Fruit fly (Drosophila melanogaster) whole organism, embryonic: ENCODE results near the gene Hrd3.

Source experiments
- ATbp ChIP-seq: fragments of 200-800 bp; sonication (Bioruptor generic); optimal IDR thresholded peaks from 2 replicates; lab custom pipeline; 2017; ENCODE audit warnings: missing biosample characterization, mild to moderate bottlenecking, missing genetic modification characterization, missing genetic modification reagents
- C15 ChIP-seq: fragments of 200-800 bp; sonication (Bioruptor generic); IDR thresholded peaks from 3 replicates; pipeline ENCODE4 v1.3.6; 2022; ENCODE audit warnings: missing biosample characterization, missing genetic modification characterization
- CG10979 ChIP-seq: fragments of 200-800 bp; sonication (Bioruptor generic); optimal IDR thresholded peaks from 2 replicates; lab custom pipeline; 2018; ENCODE audit warnings: missing biosample characterization, mild to moderate bottlenecking, missing genetic modification characterization, moderate library complexity
- CG12155 ChIP-seq: fragments of 200-800 bp; sonication (Bioruptor generic); optimal IDR thresholded peaks from 3 replicates; lab custom pipeline; 2016; ENCODE audit warnings: missing biosample characterization, missing genetic modification characterization
- CG13296 ChIP-seq: fragments of 200-800 bp; sonication (Bioruptor generic); optimal IDR thresholded peaks from 3 replicates; lab custom pipeline; 2018; ENCODE audit warnings: missing biosample characterization, mild to moderate bottlenecking, missing genetic modification characterization
- CG15479 ChIP-seq: fragments of 200-800 bp; sonication (Bioruptor generic); optimal IDR thresholded peaks from 3 replicates; lab custom pipeline; 2019; ENCODE audit warnings: missing biosample characterization, mild to moderate bottlenecking, missing genetic modification characterization, moderate library complexity
- CG15514 ChIP-seq: fragments of 200-800 bp; sonication (Bioruptor generic); optimal IDR thresholded peaks from 3 replicates; lab custom pipeline; 2017; ENCODE audit warnings: missing biosample characterization, missing genetic modification characterization, mild to moderate bottlenecking, moderate library complexity, missing genetic modification reagents
- CG15601 ChIP-seq: fragments of 200-800 bp; sonication (Bioruptor generic); optimal IDR thresholded peaks from 3 replicates; lab custom pipeline; 2019; ENCODE audit warnings: missing biosample characterization, mild to moderate bottlenecking, missing genetic modification characterization, moderate library complexity
- CG17802 ChIP-seq: fragments of 200-800 bp; sonication (Bioruptor generic); optimal IDR thresholded peaks from 2 replicates; lab custom pipeline; 2018; ENCODE audit warnings: missing biosample characterization, mild to moderate bottlenecking, missing genetic modification characterization, moderate library complexity
- CG18764 ChIP-seq: fragments of 200-800 bp; sonication (Bioruptor generic); optimal IDR thresholded peaks from 3 replicates; lab custom pipeline; 2016; ENCODE audit warnings: missing biosample characterization, missing genetic modification characterization
- CG2129 ChIP-seq: fragments of 200-800 bp; sonication (Bioruptor generic); IDR thresholded peaks from 2 replicates; pipeline ENCODE4 v1.3.6; 2022; ENCODE audit warnings: missing biosample characterization, missing genetic modification characterization; ENCODE audit not compliant: partially characterized antibody
- CG30431 ChIP-seq: fragments of 200-800 bp; sonication (Bioruptor generic); optimal IDR thresholded peaks from 2 replicates; lab custom pipeline; 2017; ENCODE audit warnings: missing biosample characterization, missing genetic modification characterization
- CG32532 ChIP-seq: fragments of 200-800 bp; sonication (Bioruptor generic); IDR thresholded peaks from 2 replicates; pipeline ENCODE4 v1.3.6; 2022; ENCODE audit warnings: missing biosample characterization, missing genetic modification characterization
- CG32772 ChIP-seq: fragments of 200-800 bp; sonication (Bioruptor generic); IDR thresholded peaks from 2 replicates; pipeline ENCODE4 v1.3.6; 2022; ENCODE audit warnings: missing biosample characterization, missing genetic modification characterization
- CG4424 ChIP-seq: fragments of 200-800 bp; sonication (Bioruptor generic); optimal IDR thresholded peaks from 3 replicates; lab custom pipeline; 2016; ENCODE audit warnings: missing biosample characterization, missing genetic modification characterization
- CG5180 ChIP-seq: fragments of 200-800 bp; sonication (Bioruptor generic); optimal IDR thresholded peaks from 3 replicates; lab custom pipeline; 2017; ENCODE audit warnings: missing biosample characterization, missing genetic modification characterization, mild to moderate bottlenecking, moderate library complexity, missing genetic modification reagents
- CG6254 ChIP-seq: fragments of 200-800 bp; sonication (Bioruptor generic); optimal IDR thresholded peaks from 3 replicates; lab custom pipeline; 2017; ENCODE audit warnings: mild to moderate bottlenecking, missing biosample characterization, missing genetic modification reagents, missing genetic modification characterization
- CG6654 ChIP-seq: fragments of 200-800 bp; sonication (Bioruptor generic); optimal IDR thresholded peaks from 2 replicates; lab custom pipeline; 2017; ENCODE audit warnings: missing biosample characterization, mild to moderate bottlenecking, missing genetic modification characterization
- CG8089 ChIP-seq: fragments of 200-800 bp; sonication (Bioruptor generic); optimal IDR thresholded peaks from 3 replicates; lab custom pipeline; 2016; ENCODE audit warnings: missing biosample characterization, missing genetic modification characterization
- CG8478 ChIP-seq: fragments of >200 bp; optimal IDR thresholded peaks from 2 replicates; lab custom pipeline; 2018
- CoRest ChIP-seq: fragments of 200-800 bp; sonication (Bioruptor generic); optimal IDR thresholded peaks from 3 replicates; lab custom pipeline; 2018; ENCODE audit warnings: missing biosample characterization, mild to moderate bottlenecking, missing genetic modification characterization, moderate library complexity
- Dbx ChIP-seq: fragments of 200-800 bp; sonication (Bioruptor generic); IDR thresholded peaks from 3 replicates; pipeline ENCODE4 v1.3.6; 2022; ENCODE audit warnings: missing biosample characterization, missing genetic modification characterization
- ERR ChIP-seq: fragments of 200-800 bp; sonication (Bioruptor generic); optimal IDR thresholded peaks from 2 replicates; lab custom pipeline; 2016; ENCODE audit warnings: missing biosample characterization, missing genetic modification characterization
- Elba2 ChIP-seq: fragments of 200-800 bp; sonication (Bioruptor generic); optimal IDR thresholded peaks from 3 replicates; lab custom pipeline; 2016; ENCODE audit warnings: missing biosample characterization, missing genetic modification characterization
- Ets97D ChIP-seq: fragments of 200-800 bp; sonication (Bioruptor generic); optimal IDR thresholded peaks from 3 replicates; lab custom pipeline; 2016; ENCODE audit warnings: missing biosample characterization, missing genetic modification characterization
- Hmx ChIP-seq: fragments of 200-800 bp; sonication (Bioruptor generic); optimal IDR thresholded peaks from 2 replicates; lab custom pipeline; 2016; ENCODE audit warnings: missing biosample characterization, missing genetic modification characterization
- Hr39 ChIP-seq: fragments of >200 bp; optimal IDR thresholded peaks from 2 replicates; lab custom pipeline; 2017
- Lpt ChIP-seq: fragments of >200 bp; optimal IDR thresholded peaks from 2 replicates; lab custom pipeline; 2018; ENCODE audit warnings: missing biosample characterization, missing genetic modification characterization
- Side ChIP-seq: fragments of 200-800 bp; sonication (Bioruptor generic); optimal IDR thresholded peaks from 2 replicates; lab custom pipeline; 2016; ENCODE audit warnings: missing biosample characterization, missing genetic modification characterization
- Sox102F ChIP-seq: fragments of 200-800 bp; sonication (Bioruptor generic); optimal IDR thresholded peaks from 2 replicates; lab custom pipeline; 2018; ENCODE audit warnings: missing biosample characterization, mild to moderate bottlenecking, missing genetic modification characterization, moderate library complexity
- Sry-β ChIP-seq: fragments of 200-800 bp; sonication (Bioruptor generic); optimal IDR thresholded peaks from 2 replicates; lab custom pipeline; 2018; ENCODE audit warnings: missing biosample characterization, mild to moderate bottlenecking, missing genetic modification characterization, moderate library complexity
- Vsx1 ChIP-seq: fragments of 200-800 bp; sonication (Bioruptor generic); optimal IDR thresholded peaks from 2 replicates; lab custom pipeline; 2017; ENCODE audit warnings: missing biosample characterization, mild to moderate bottlenecking, missing genetic modification characterization, missing genetic modification reagents
- YL-1 ChIP-seq: fragments of 200-800 bp; sonication (Bioruptor generic); optimal IDR thresholded peaks from 3 replicates; lab custom pipeline; 2017; ENCODE audit warnings: missing biosample characterization, mild to moderate bottlenecking, missing genetic modification characterization
- ab ChIP-seq: fragments of 200-800 bp; sonication (Bioruptor generic); optimal IDR thresholded peaks from 2 replicates; lab custom pipeline; 2016; ENCODE audit warnings: missing biosample characterization, missing genetic modification characterization
- abd-A ChIP-seq: fragments of 200-800 bp; sonication (Bioruptor generic); optimal IDR thresholded peaks from 3 replicates; lab custom pipeline; 2019; ENCODE audit warnings: missing biosample characterization, mild to moderate bottlenecking, missing genetic modification characterization, moderate library complexity
- ase ChIP-seq: fragments of 200-800 bp; sonication (Bioruptor generic); IDR thresholded peaks from 3 replicates; pipeline ENCODE4 v1.3.6; 2022; ENCODE audit warnings: missing biosample characterization, missing genetic modification characterization
- bab2 ChIP-seq: fragments of 200-800 bp; sonication (Bioruptor generic); optimal IDR thresholded peaks from 2 replicates; lab custom pipeline; 2016; ENCODE audit warnings: missing biosample characterization, missing genetic modification characterization
- corto ChIP-seq: fragments of 200-800 bp; sonication (Bioruptor generic); optimal IDR thresholded peaks from 2 replicates; lab custom pipeline; 2016; ENCODE audit warnings: missing biosample characterization, mild to moderate bottlenecking, missing genetic modification characterization, moderate library complexity
- da ChIP-seq: fragments of 200-800 bp; sonication (Bioruptor generic); optimal IDR thresholded peaks from 2 replicates; lab custom pipeline; 2016; ENCODE audit warnings: missing biosample characterization, missing genetic modification characterization
- dimm ChIP-seq: fragments of 200-800 bp; sonication (Bioruptor generic); IDR thresholded peaks from 2 replicates; pipeline ENCODE4 v1.3.6; 2022; ENCODE audit warnings: missing biosample characterization, missing genetic modification characterization
- inv ChIP-seq: fragments of 200-800 bp; sonication (Bioruptor generic); IDR thresholded peaks from 2 replicates; pipeline ENCODE4 v1.3.6; 2022; ENCODE audit warnings: missing biosample characterization, missing genetic modification characterization; ENCODE audit not compliant: partially characterized antibody
- kah ChIP-seq: fragments of 200-800 bp; sonication (Bioruptor generic); optimal IDR thresholded peaks from 2 replicates; lab custom pipeline; 2018; ENCODE audit warnings: missing biosample characterization, mild to moderate bottlenecking, missing genetic modification characterization
- klu ChIP-seq: fragments of 200-800 bp; sonication (Bioruptor generic); IDR thresholded peaks from 2 replicates; pipeline ENCODE4 v1.3.6; 2022; ENCODE audit warnings: missing biosample characterization, missing genetic modification characterization
- luna ChIP-seq: fragments of 200-800 bp; sonication (Bioruptor generic); optimal IDR thresholded peaks from 2 replicates; lab custom pipeline; 2016; ENCODE audit warnings: missing biosample characterization, missing genetic modification characterization
- pb ChIP-seq: fragments of 200-800 bp; sonication (Bioruptor generic); optimal IDR thresholded peaks from 3 replicates; lab custom pipeline; 2016; ENCODE audit warnings: missing biosample characterization, missing genetic modification characterization
- pita ChIP-seq: fragments of 200-800 bp; sonication (Bioruptor generic); optimal IDR thresholded peaks from 2 replicates; lab custom pipeline; 2017; ENCODE audit warnings: missing biosample characterization, mild to moderate bottlenecking, missing genetic modification characterization
- salm ChIP-seq: fragments of 200-800 bp; sonication (Bioruptor generic); optimal IDR thresholded peaks from 2 replicates; lab custom pipeline; 2018; ENCODE audit warnings: missing biosample characterization, mild to moderate bottlenecking, missing genetic modification characterization
- stc ChIP-seq: fragments of 200-800 bp; sonication (Bioruptor generic); IDR thresholded peaks from 2 replicates; pipeline ENCODE4 v1.3.6; 2022; ENCODE audit warnings: missing biosample characterization, missing genetic modification characterization
- tin ChIP-seq: fragments of 200-800 bp; sonication (Bioruptor generic); optimal IDR thresholded peaks from 3 replicates; lab custom pipeline; 2016; ENCODE audit warnings: missing biosample characterization, missing genetic modification characterization
- vnd ChIP-seq: fragments of 200-800 bp; sonication (Bioruptor generic); IDR thresholded peaks from 3 replicates; pipeline ENCODE4 v1.3.6; 2022; ENCODE audit warnings: missing biosample characterization, missing genetic modification characterization; ENCODE audit not compliant: partially characterized antibody
- wor ChIP-seq: fragments of 200-800 bp; sonication (Bioruptor generic); IDR thresholded peaks from 2 replicates; pipeline ENCODE4 v1.3.6; 2022; ENCODE audit warnings: missing biosample characterization, missing genetic modification characterization
- zf30C ChIP-seq: fragments of 200-800 bp; sonication (Bioruptor generic); optimal IDR thresholded peaks from 3 replicates; lab custom pipeline; 2018; ENCODE audit warnings: missing biosample characterization, mild to moderate bottlenecking, missing genetic modification characterization

The Hrd3 gene

dm6 chr3R:23726740-23727139, 31.6 kb downstream of the Hrd3 start (continued):
- TF ChIP-seq YL-1 (GFP tag; lab: Kevin White, UChicago) (no peak), CG18764 (GFP tag; lab: Kevin White, UChicago) (peak; percentile 64), CG32532 (peak; percentile 93), Side (peak; percentile 73), Hr39 (lab: Kevin White, UChicago) (no peak), CG6254 (GFP tag; lab: Kevin White, UChicago) (no peak), tin (GFP tag; lab: Kevin White, UChicago) (peak; percentile 55), luna (GFP tag; lab: Kevin White, UChicago) (peak; percentile 1), Lpt (GFP tag; lab: Kevin White, UChicago) (no peak), CG17802 (tag; lab: Kevin White, UChicago) (peak; percentile 5), wor (GFP tag; lab: Robert Waterston, UW) (0 out of 2 replicates have a peak, but pooled peaks have one; percentile 34), CG15601 (no peak), ase (GFP tag; lab: Robert Waterston, UW) (no peak; the same call in 2 of the 3 replicates), Sox102F (peak; percentile 81), CG32772 (GFP tag; lab: Robert Waterston, UW) (peak; percentile 68; the same call in 1 of the 2 replicates), CG8478 (lab: Kevin White, UChicago) (no peak), CG4424 (peak; percentile 64), corto (GFP tag; lab: Kevin White, UChicago) (peak; percentile 11), inv (GFP tag; lab: Robert Waterston, UW) (no peak), CG15479 (no peak), zf30C (GFP tag; lab: Kevin White, UChicago) (no peak), Sry-β (GFP tag; lab: Kevin White, UChicago) (no peak), CG30431 (GFP tag; lab: Kevin White, UChicago) (peak; percentile 29), bab2 (GFP tag; lab: Kevin White, UChicago) (peak; percentile 80), salm (peak; percentile 39), CG5180 (GFP tag; lab: Kevin White, UChicago) (no peak), CG6654 (peak; percentile 19), CG2129 (GFP tag; lab: Robert Waterston, UW) (no peak), CG10979 (tag; lab: Kevin White, UChicago) (peak; percentile 56), ERR (GFP tag; lab: Kevin White, UChicago) (peak; percentile 47), pb (GFP tag; lab: Kevin White, UChicago) (no peak), CG12155 (peak; percentile 84), ab (GFP tag; lab: Kevin White, UChicago) (no peak), kah (no peak), CG13296 (GFP tag; lab: Kevin White, UChicago) (peak; percentile 75), da (no peak), abd-A (tag; lab: Kevin White, UChicago) (peak; percentile 5), C15 (GFP tag; lab: Robert Waterston, UW) (0 out of 3 replicates have a peak, but pooled peaks have one; percentile 50), Elba2 (GFP tag; lab: Kevin White, UChicago) (no peak), vnd (GFP tag; lab: Robert Waterston, UW) (no peak), pita (no peak), CoRest (tag; lab: Kevin White, UChicago) (peak; percentile 81), Hmx (GFP tag; lab: Kevin White, UChicago) (peak; percentile 66), CG15514 (GFP tag; lab: Kevin White, UChicago) (peak; percentile 81), Vsx1 (GFP tag; lab: Kevin White, UChicago) (peak; percentile 35), stc (peak; percentile 81), ATbp (peak; percentile 46), Dbx (GFP tag; lab: Robert Waterston, UW) (peak; percentile 92), Ets97D (peak; percentile 24), CG8089 (GFP tag; lab: Kevin White, UChicago) (peak; percentile 13), dimm (GFP tag; lab: Robert Waterston, UW) (no peak), klu (GFP tag; lab: Robert Waterston, UW) (peak; percentile 77)
